Fruit fly (Drosophila melanogaster) whole organism, wandering third instar larva: Measurements from ENCODE around the gene CG9215.

Experiments used
- Abd-B ChIP-seq: fragments of >200 bp; optimal IDR thresholded peaks from 2 replicates; lab custom pipeline; 2017; ENCODE audit warnings: missing biosample characterization, missing genetic modification characterization
- CG32264 ChIP-seq: fragments of 200-800 bp; sonication (Bioruptor generic); optimal IDR thresholded peaks from 2 replicates; lab custom pipeline; 2016; ENCODE audit warnings: missing biosample characterization, missing genetic modification characterization
- CG9705 ChIP-seq: fragments of 200-800 bp; sonication (Bioruptor generic); optimal IDR thresholded peaks from 2 replicates; lab custom pipeline; 2018; ENCODE audit warnings: missing biosample characterization, mild to moderate bottlenecking, missing genetic modification characterization
- CrebA ChIP-seq: fragments of 200-800 bp; sonication (Bioruptor generic); optimal IDR thresholded peaks from 2 replicates; lab custom pipeline; 2016; ENCODE audit warnings: missing biosample characterization, mild to moderate bottlenecking, missing genetic modification characterization, borderline replicate concordance
- Dfd ChIP-seq: fragments of >200 bp; optimal IDR thresholded peaks from 2 replicates; lab custom pipeline; 2017; ENCODE audit warnings: missing biosample characterization, missing genetic modification characterization
- Dif ChIP-seq: fragments of 200-275, 200-300 bp; sonication (Bioruptor generic); optimal IDR thresholded peaks from 2 replicates; lab custom pipeline; 2018; ENCODE audit warnings: missing biosample characterization, missing genetic modification characterization; ENCODE audit not compliant: partially characterized antibody
- GATAd ChIP-seq: sonication (Bioruptor generic); optimal IDR thresholded peaks from 2 replicates; lab custom pipeline; 2016; ENCODE audit warnings: missing biosample characterization, missing genetic modification characterization
- HLH106 ChIP-seq: fragments of 200-800 bp; optimal IDR thresholded peaks from 3 replicates; lab custom pipeline; 2019; ENCODE audit warnings: missing biosample characterization, mild to moderate bottlenecking, missing genetic modification characterization, moderate library complexity
- Hnf4 ChIP-seq: fragments of 200-800 bp; sonication (Bioruptor generic); optimal IDR thresholded peaks from 2 replicates; lab custom pipeline; 2016; ENCODE audit warnings: missing biosample characterization, mild to moderate bottlenecking, missing genetic modification characterization
- Hr78 ChIP-seq: fragments of >200 bp; optimal IDR thresholded peaks from 2 replicates; lab custom pipeline; 2017; ENCODE audit warnings: missing biosample characterization, missing genetic modification characterization
- Hr83 ChIP-seq: fragments of 200-300 bp; sonication (Bioruptor generic); optimal IDR thresholded peaks from 2 replicates; lab custom pipeline; 2016; ENCODE audit warnings: missing biosample characterization, mild to moderate bottlenecking, missing genetic modification characterization, moderate library complexity; ENCODE audit not compliant: poor library complexity, severe bottlenecking
- Jra ChIP-seq: sonication (Bioruptor generic); optimal IDR thresholded peaks from 2 replicates; lab custom pipeline; 2016; ENCODE audit warnings: missing biosample characterization, missing genetic modification characterization
- Mio ChIP-seq: sonication (Bioruptor generic); optimal IDR thresholded peaks from 2 replicates; lab custom pipeline; 2016; ENCODE audit warnings: missing biosample characterization, missing genetic modification characterization
- Myc ChIP-seq: fragments of >200 bp; optimal IDR thresholded peaks from 2 replicates; lab custom pipeline; 2017
- N ChIP-seq: fragments of >200 bp; optimal IDR thresholded peaks from 2 replicates; lab custom pipeline; 2018; ENCODE audit warnings: missing biosample characterization, missing external identifiers, missing genetic modification characterization
- OdsH ChIP-seq: fragments of 200-800 bp; sonication (Bioruptor generic); optimal IDR thresholded peaks from 2 replicates; lab custom pipeline; 2016; ENCODE audit warnings: missing biosample characterization, mild to moderate bottlenecking, missing genetic modification characterization
- Rel ChIP-seq, 2 experiments: fragments of 200-800 bp; sonication (Bioruptor generic) in 1 of 2; optimal IDR thresholded peaks; 2 replicates in 1 of 2; 3 replicates in 1 of 2; lab custom pipeline; 2016 to 2019; ENCODE audit warnings: mild to moderate bottlenecking in 2 of 2, missing biosample characterization in 2 of 2, missing genetic modification characterization in 2 of 2, moderate library complexity in 1 of 2
- Sp1 ChIP-seq: fragments of 200-800 bp; sonication (Bioruptor generic); optimal IDR thresholded peaks from 3 replicates; lab custom pipeline; 2019; ENCODE audit warnings: missing biosample characterization, mild to moderate bottlenecking, missing genetic modification characterization, moderate library complexity
- Vsx2 ChIP-seq: fragments of 200-300, 225-300 bp; sonication (Bioruptor generic); optimal IDR thresholded peaks from 2 replicates; lab custom pipeline; 2018; ENCODE audit warnings: missing biosample characterization, missing genetic modification characterization; ENCODE audit not compliant: partially characterized antibody
- br ChIP-seq: fragments of 200-800 bp; sonication (Bioruptor generic); optimal IDR thresholded peaks from 2 replicates; lab custom pipeline; 2016; ENCODE audit warnings: missing biosample characterization, missing genetic modification characterization
- brk ChIP-seq: fragments of 200-800 bp; sonication (Bioruptor generic); optimal IDR thresholded peaks from 2 replicates; lab custom pipeline; 2016; ENCODE audit warnings: missing biosample characterization, mild to moderate bottlenecking, missing genetic modification characterization
- dl ChIP-seq, 2 experiments: fragments of 175-275, 200-275 bp in 1 of 2; fragments of 200-275 bp in 1 of 2; sonication (Bioruptor generic); optimal IDR thresholded peaks; lab custom pipeline; 2018; ENCODE audit warnings: mild to moderate bottlenecking in 2 of 2, missing biosample characterization in 2 of 2, missing genetic modification characterization in 2 of 2, moderate library complexity in 2 of 2; ENCODE audit not compliant: partially characterized antibody in 2 of 2, insufficient read depth in 1 of 2
- dmrt93B ChIP-seq: fragments of 200-800 bp; sonication (Bioruptor generic); optimal IDR thresholded peaks from 2 replicates; lab custom pipeline; 2018; ENCODE audit warnings: missing biosample characterization, mild to moderate bottlenecking, missing genetic modification characterization
- dsf ChIP-seq: sonication (Bioruptor generic); optimal IDR thresholded peaks from 2 replicates; lab custom pipeline; 2016; ENCODE audit warnings: missing biosample characterization, missing genetic modification characterization, borderline replicate concordance
- ey ChIP-seq: fragments of 200-800 bp; sonication (Bioruptor generic); optimal IDR thresholded peaks from 2 replicates; lab custom pipeline; 2016; ENCODE audit warnings: missing biosample characterization, missing genetic modification characterization
- foxo ChIP-seq, 2 experiments: fragments of 200-800 bp; sonication (Bioruptor generic); optimal IDR thresholded peaks; 2 replicates in 1 of 2; 3 replicates in 1 of 2; lab custom pipeline; 2016 to 2017; ENCODE audit warnings: missing biosample characterization in 2 of 2, missing genetic modification characterization in 2 of 2
- fru ChIP-seq: fragments of 200-800 bp; sonication (Bioruptor generic); optimal IDR thresholded peaks from 3 replicates; lab custom pipeline; 2016; ENCODE audit warnings: missing biosample characterization, mild to moderate bottlenecking, missing genetic modification characterization
- h ChIP-seq: fragments of 200-800 bp; sonication (Bioruptor generic); optimal IDR thresholded peaks from 3 replicates; lab custom pipeline; 2016; ENCODE audit warnings: missing biosample characterization, mild to moderate bottlenecking, missing genetic modification characterization
- jim ChIP-seq: fragments of 175-275, 200-325 bp; sonication (Bioruptor generic); optimal IDR thresholded peaks from 2 replicates; lab custom pipeline; 2016; ENCODE audit warnings: missing biosample characterization, mild to moderate bottlenecking, missing genetic modification characterization
- lola ChIP-seq: fragments of >200 bp; optimal IDR thresholded peaks from 2 replicates; lab custom pipeline; 2017; ENCODE audit warnings: missing biosample characterization, missing genetic modification characterization
- pan ChIP-seq: fragments of >200 bp; optimal IDR thresholded peaks from 2 replicates; lab custom pipeline; 2017
- psq ChIP-seq: fragments of 200-800 bp; sonication (Bioruptor generic); optimal IDR thresholded peaks from 3 replicates; lab custom pipeline; 2017; ENCODE audit warnings: missing biosample characterization, mild to moderate bottlenecking, missing genetic modification characterization, moderate library complexity
- rgr ChIP-seq: fragments of 200-800 bp; sonication (Bioruptor generic); optimal IDR thresholded peaks from 3 replicates; lab custom pipeline; 2016; ENCODE audit warnings: missing biosample characterization, mild to moderate bottlenecking, missing genetic modification characterization
- sage ChIP-seq: fragments of 200-800 bp; sonication (Bioruptor generic); optimal IDR thresholded peaks from 2 replicates; lab custom pipeline; 2016; ENCODE audit warnings: missing biosample characterization, mild to moderate bottlenecking, missing genetic modification characterization
- sv ChIP-seq: fragments of 200-800 bp; sonication (Bioruptor generic); optimal IDR thresholded peaks from 3 replicates; lab custom pipeline; 2016; ENCODE audit warnings: missing biosample characterization, missing genetic modification characterization
- tai ChIP-seq: sonication (Bioruptor generic); optimal IDR thresholded peaks from 2 replicates; lab custom pipeline; 2016; ENCODE audit warnings: missing biosample characterization, missing genetic modification characterization
- usp ChIP-seq: fragments of >200 bp; optimal IDR thresholded peaks from 2 replicates; lab custom pipeline; 2017; ENCODE audit warnings: missing biosample characterization, missing genetic modification characterization
- woc ChIP-seq: sonication (Bioruptor generic); optimal IDR thresholded peaks from 2 replicates; lab custom pipeline; 2016; ENCODE audit warnings: missing biosample characterization, mild to moderate bottlenecking, missing genetic modification characterization

Gene CG9215

dm6 chrX:15599697-15600096, 17.0 kb upstream of the CG9215 start:
- peak; percentile 4 for TF ChIP-seq fru (GFP tag; lab: Kevin White, UChicago)
- TF ChIP-seq h, result peak; percentile 24
- no peak for TF ChIP-seq dmrt93B
- peak; percentile 36 for TF ChIP-seq HLH106 (tag; lab: Kevin White, UChicago)
- TF ChIP-seq ey, result peak; percentile 7
- TF ChIP-seq foxo (GFP tag; optimal IDR thresholded peaks at IDR 0.05; lab: Kevin White, UChicago), result peak in 1 of 2 experiments; percentile 22

- TF ChIP-seq sage (GFP tag; lab: Kevin White, UChicago), result no peak
- TF ChIP-seq brk, result peak; percentile 28
- no peak for TF ChIP-seq Rel (GFP tag; optimal IDR thresholded peaks at IDR 0.05; lab: Kevin White, UChicago)
- no peak for TF ChIP-seq Rel (tag; optimal IDR thresholded peaks at IDR 0.05; lab: Kevin White, UChicago)
- TF ChIP-seq Sp1 (GFP tag; lab: Kevin White, UChicago), result no peak
- TF ChIP-seq Hnf4, result peak; percentile 32
- peak; percentile 19 for TF ChIP-seq rgr (GFP tag; lab: Kevin White, UChicago)
- peak; percentile 27 for TF ChIP-seq HLH106 (tag; lab: Kevin White, UChicago)
- TF ChIP-seq Vsx2 (GFP tag; lab: Kevin White, UChicago), result no peak
- TF ChIP-seq foxo (GFP tag; optimal IDR thresholded peaks at IDR 0.05; lab: Kevin White, UChicago), result peak in 1 of 2 experiments; percentile 20
- TF ChIP-seq h, result peak; percentile 13
- TF ChIP-seq Myc (lab: Kevin White, UChicago), result peak; percentile 68
- TF ChIP-seq tai (GFP tag; lab: Kevin White, UChicago), result no peak
Measured at dm6 chrX:15594230-15594857, 11.7 kb upstream of the CG9215 start.

dm6 chrX:15593477-15594229, 11.0 kb upstream of the CG9215 start, which contains the start of gene Chsy:
TSS of gene Chsy (minus strand) at chrX:15593534.
- TF ChIP-seq OdsH (GFP tag; lab: Kevin White, UChicago) (peak; percentile 14), Myc (lab: Kevin White, UChicago) (peak; percentile 60), Dif (peak; percentile 81), foxo (GFP tag; optimal IDR thresholded peaks at IDR 0.05; lab: Kevin White, UChicago) (no peak), psq (GFP tag; lab: Kevin White, UChicago) (peak; percentile 15), brk (no peak), CG32264 (GFP tag; lab: Kevin White, UChicago) (no peak), dsf (no peak), fru (GFP tag; lab: Kevin White, UChicago) (no peak), lola (no peak), ey (no peak), Vsx2 (GFP tag; lab: Kevin White, UChicago) (no peak), Jra (GFP tag; lab: Kevin White, UChicago) (no peak), N (GFP tag; lab: Kevin White, UChicago) (no peak), CrebA (no peak), usp (GFP tag; lab: Kevin White, UChicago) (no peak), br (GFP tag; lab: Kevin White, UChicago) (peak; percentile 20), GATAd (no peak), dmrt93B (no peak), pan (lab: Kevin White, UChicago) (no peak), Hr83 (GFP tag; lab: Kevin White, UChicago) (peak; percentile 5), Rel (GFP tag; optimal IDR thresholded peaks at IDR 0.05; lab: Kevin White, UChicago) (no peak), Rel (tag; optimal IDR thresholded peaks at IDR 0.05; lab: Kevin White, UChicago) (no peak), rgr (GFP tag; lab: Kevin White, UChicago) (no peak), Hnf4 (no peak), Mio (GFP tag; lab: Kevin White, UChicago) (no peak), woc (peak; percentile 31), h (no peak), CG9705 (GFP tag; lab: Kevin White, UChicago) (no peak), Hr78 (GFP tag; lab: Kevin White, UChicago) (no peak), sv (GFP tag; lab: Kevin White, UChicago) (no peak), tai (GFP tag; lab: Kevin White, UChicago) (no peak), Abd-B (no peak), dl (GFP tag; optimal IDR thresholded peaks at IDR 0.05; lab: Kevin White, UChicago; ENCODE audit: insufficient read depth in 1 of 2, partially characterized antibody in 2 of 2) (peak; percentile 40 to 90), Dfd (GFP tag; lab: Kevin White, UChicago) (no peak), Sp1 (GFP tag; lab: Kevin White, UChicago) (peak; percentile 44), jim (no peak), HLH106 (tag; lab: Kevin White, UChicago) (peak; percentile 40), sage (GFP tag; lab: Kevin White, UChicago) (no peak)
- TF ChIP-seq, all 38 proteins: peak for 10
